Fruit fly (Drosophila melanogaster) whole organism, prepupa: ENCODE measurements around the gene Ugt37A3.

ENCODE experiments used
- Blimp-1 ChIP-seq: fragments of 200-800 bp; sonication (Bioruptor generic); optimal IDR thresholded peaks from 3 replicates; lab custom pipeline; 2017; ENCODE audit warnings: missing biosample characterization, missing genetic modification characterization, mild to moderate bottlenecking, moderate library complexity, missing genetic modification reagents
- CG10631 ChIP-seq: fragments of 200-800 bp; sonication (Bioruptor generic); optimal IDR thresholded peaks from 2 replicates; lab custom pipeline; 2016; ENCODE audit warnings: missing biosample characterization, missing genetic modification characterization
- CG11902 ChIP-seq: fragments of 200-800 bp; sonication (Bioruptor generic); optimal IDR thresholded peaks from 3 replicates; lab custom pipeline; 2016; ENCODE audit warnings: missing biosample characterization, missing genetic modification characterization
- CG1621 ChIP-seq: fragments of 200-800 bp; sonication (Bioruptor generic); optimal IDR thresholded peaks from 3 replicates; lab custom pipeline; 2018; ENCODE audit warnings: missing biosample characterization, mild to moderate bottlenecking, missing genetic modification characterization
- CG6276 ChIP-seq: fragments of 200-800 bp; sonication (Bioruptor generic); optimal IDR thresholded peaks from 2 replicates; lab custom pipeline; 2017; ENCODE audit warnings: missing biosample characterization, mild to moderate bottlenecking, missing genetic modification characterization
- Ets21C ChIP-seq: fragments of 200-800 bp; sonication (Bioruptor generic); optimal IDR thresholded peaks from 3 replicates; lab custom pipeline; 2016; ENCODE audit warnings: missing biosample characterization, missing genetic modification characterization
- Gug ChIP-seq: fragments of 200-800 bp; sonication (Bioruptor generic); IDR thresholded peaks from 2 replicates; pipeline ENCODE4 v1.3.6; 2022; ENCODE audit warnings: missing biosample characterization, missing genetic modification characterization
- achi ChIP-seq: fragments of 200-800 bp; sonication (Bioruptor generic); optimal IDR thresholded peaks from 3 replicates; lab custom pipeline; 2016; ENCODE audit warnings: missing biosample characterization, missing genetic modification characterization
- fd85E ChIP-seq: fragments of 200-800 bp; sonication (Bioruptor generic); optimal IDR thresholded peaks from 3 replicates; lab custom pipeline; 2016; ENCODE audit warnings: missing biosample characterization, missing genetic modification characterization
- lz ChIP-seq: fragments of 200-800 bp; sonication (Bioruptor generic); optimal IDR thresholded peaks from 3 replicates; lab custom pipeline; 2016; ENCODE audit warnings: missing biosample characterization, missing genetic modification characterization
- pdm3 ChIP-seq: fragments of 200-800 bp; sonication (Bioruptor generic); optimal IDR thresholded peaks from 3 replicates; lab custom pipeline; 2016; ENCODE audit warnings: missing biosample characterization, missing genetic modification characterization

DNA sequence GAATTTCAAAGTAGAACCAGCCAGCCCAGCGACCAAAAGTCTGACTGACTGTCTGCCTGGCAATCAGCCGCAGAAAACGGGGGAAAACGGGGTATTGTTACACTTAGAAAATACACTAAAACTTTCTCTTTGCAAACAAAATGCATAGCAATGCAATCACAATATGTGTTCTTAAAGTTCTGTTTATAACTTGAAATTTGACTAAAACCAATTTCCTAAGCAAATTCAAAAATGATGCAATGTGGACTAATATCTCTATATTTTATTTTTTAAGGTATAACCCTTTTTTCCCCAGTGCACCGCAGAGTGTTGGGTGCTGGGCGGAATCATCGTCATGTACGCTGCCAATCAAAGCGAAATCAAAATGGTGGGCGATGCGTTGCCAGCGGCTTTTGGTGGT is 7.5 kb upstream of the Ugt37A3 start:
- TF ChIP-seq Ets21C (GFP tag; lab: Kevin White, UChicago) (no peak), CG11902 (GFP tag; lab: Kevin White, UChicago) (no peak), achi (GFP tag; lab: Kevin White, UChicago) (no peak), pdm3 (GFP tag; lab: Kevin White, UChicago) (no peak), CG6276 (GFP tag; lab: Kevin White, UChicago) (no peak), fd85E (GFP tag; lab: Kevin White, UChicago) (no peak), Blimp-1 (no peak), Gug (no peak), CG1621 (tag; lab: Kevin White, UChicago) (no peak), lz (GFP tag; lab: Kevin White, UChicago) (no peak), CG10631 (GFP tag; lab: Kevin White, UChicago) (no peak)
